Worm (Caenorhabditis elegans) whole organism, L3 larva: ENCODE data around the gene srh-291.

Experiments used
- R02D3.7 ChIP-seq: fragments of 150-350 bp; optimal IDR thresholded peaks from 2 replicates; lab custom pipeline; 2014; ENCODE audit warnings: missing biosample characterization, missing genetic modification characterization
- aly-2 ChIP-seq: fragments of 150-350 bp; optimal IDR thresholded peaks from 2 replicates; lab custom pipeline; 2014; ENCODE audit warnings: missing biosample characterization, missing genetic modification characterization
- ceh-16 ChIP-seq: sonication (generic microtip); optimal IDR thresholded peaks from 2 replicates; lab custom pipeline; 2017; ENCODE audit warnings: missing biosample characterization, missing genetic modification characterization
- ceh-28 ChIP-seq: fragments of 150-350 bp; optimal IDR thresholded peaks from 2 replicates; lab custom pipeline; 2014; ENCODE audit warnings: missing biosample characterization, missing genetic modification reagents, missing genetic modification characterization
- ceh-82 ChIP-seq: fragments of 150-350 bp; optimal IDR thresholded peaks from 2 replicates; lab custom pipeline; 2014; ENCODE audit warnings: missing biosample characterization, missing genetic modification characterization
- ceh-9 ChIP-seq: sonication (generic microtip); optimal IDR thresholded peaks from 2 replicates; lab custom pipeline; 2018; ENCODE audit warnings: missing biosample characterization, missing genetic modification characterization
- daf-12 ChIP-seq: fragments of 150-350 bp; optimal IDR thresholded peaks from 2 replicates; lab custom pipeline; 2014; ENCODE audit warnings: missing biosample characterization, missing genetic modification reagents, missing genetic modification characterization
- egl-27 ChIP-seq: sonication (generic microtip); optimal IDR thresholded peaks from 4 replicates; lab custom pipeline; 2017; ENCODE audit warnings: missing biosample characterization, missing genetic modification reagents, missing genetic modification characterization
- egl-5 ChIP-seq: fragments of 150-350 bp; optimal IDR thresholded peaks from 2 replicates; lab custom pipeline; 2017; ENCODE audit warnings: missing biosample characterization, missing genetic modification reagents, missing genetic modification characterization, inconsistent platforms
- elt-1 ChIP-seq: fragments of 150-350 bp; optimal IDR thresholded peaks from 2 replicates; lab custom pipeline; 2014; ENCODE audit warnings: missing biosample characterization, missing genetic modification characterization
- elt-2 ChIP-seq: sonication (generic microtip); optimal IDR thresholded peaks from 2 replicates; lab custom pipeline; 2016; ENCODE audit warnings: missing genetic modification reagents, mild to moderate bottlenecking, missing genetic modification characterization, missing compliant biosample characterization
- eor-1 ChIP-seq, 2 experiments: fragments of 150-350 bp; optimal IDR thresholded peaks; 2 replicates each; lab custom pipeline; 2014 to 2018; ENCODE audit warnings: missing biosample characterization in 2 of 2, missing genetic modification characterization in 2 of 2
- fkh-10 ChIP-seq: sonication (generic microtip); optimal IDR thresholded peaks from 2 replicates; lab custom pipeline; 2017; ENCODE audit warnings: missing biosample characterization, missing genetic modification reagents, missing genetic modification characterization
- fkh-2 ChIP-seq: fragments of 150-350 bp; optimal IDR thresholded peaks from 2 replicates; lab custom pipeline; 2014; ENCODE audit warnings: missing biosample characterization, missing genetic modification reagents, missing genetic modification characterization
- fos-1 ChIP-seq: fragments of 150-350 bp; optimal IDR thresholded peaks from 2 replicates; lab custom pipeline; 2014; ENCODE audit warnings: missing biosample characterization, missing genetic modification characterization
- hmg-11 ChIP-seq: sonication (generic microtip); optimal IDR thresholded peaks from 2 replicates; lab custom pipeline; 2016; ENCODE audit warnings: missing genetic modification characterization, missing compliant biosample characterization
- jun-1 ChIP-seq: fragments of 150-350 bp; optimal IDR thresholded peaks from 2 replicates; lab custom pipeline; 2014; ENCODE audit warnings: missing biosample characterization, missing genetic modification reagents, missing genetic modification characterization
- lin-15B ChIP-seq: fragments of 150-350 bp; optimal IDR thresholded peaks from 2 replicates; lab custom pipeline; 2014; ENCODE audit warnings: missing biosample characterization, missing genetic modification characterization
- lin-39 ChIP-seq: fragments of 150-350 bp; optimal IDR thresholded peaks from 2 replicates; lab custom pipeline; 2018; ENCODE audit warnings: missing biosample characterization, missing genetic modification reagents, missing genetic modification characterization
- lsy-12 ChIP-seq: sonication (generic microtip); optimal IDR thresholded peaks from 2 replicates; lab custom pipeline; 2016; ENCODE audit warnings: mild to moderate bottlenecking, missing genetic modification characterization, missing compliant biosample characterization
- mdl-1 ChIP-seq: fragments of 150-350 bp; optimal IDR thresholded peaks from 2 replicates; lab custom pipeline; 2014; ENCODE audit warnings: missing biosample characterization, missing genetic modification characterization
- mml-1 ChIP-seq: fragments of 150-350 bp; sonication (generic microtip); optimal IDR thresholded peaks from 3 replicates; lab custom pipeline; 2014; ENCODE audit warnings: missing biosample characterization, missing genetic modification characterization
- nfya-1 ChIP-seq: sonication (generic microtip); optimal IDR thresholded peaks from 2 replicates; lab custom pipeline; 2017; ENCODE audit warnings: missing genetic modification characterization, mild to moderate bottlenecking, missing compliant biosample characterization, antibody characterized with exemption, moderate library complexity; ENCODE audit not compliant: insufficient read depth
- nhr-12 ChIP-seq: fragments of 150-350 bp; optimal IDR thresholded peaks from 2 replicates; lab custom pipeline; 2014; ENCODE audit warnings: missing biosample characterization, missing genetic modification characterization
- nhr-23 ChIP-seq: fragments of 150-350 bp; optimal IDR thresholded peaks from 2 replicates; lab custom pipeline; 2014; ENCODE audit warnings: missing biosample characterization, missing genetic modification reagents, missing genetic modification characterization
- nhr-25 ChIP-seq: sonication (generic microtip); optimal IDR thresholded peaks from 2 replicates; lab custom pipeline; 2017; ENCODE audit warnings: missing biosample characterization, missing genetic modification characterization
- nhr-28 ChIP-seq: fragments of 150-350 bp; optimal IDR thresholded peaks from 2 replicates; lab custom pipeline; 2014; ENCODE audit warnings: missing biosample characterization, missing genetic modification characterization
- nhr-43 ChIP-seq: sonication (generic microtip); optimal IDR thresholded peaks from 2 replicates; lab custom pipeline; 2016; ENCODE audit warnings: mild to moderate bottlenecking, missing genetic modification characterization, missing compliant biosample characterization; ENCODE audit not compliant: poor library complexity, severe bottlenecking
- nhr-67 ChIP-seq: fragments of 150-350 bp; optimal IDR thresholded peaks from 2 replicates; lab custom pipeline; 2014; ENCODE audit warnings: missing biosample characterization, missing genetic modification characterization
- nhr-77 ChIP-seq: fragments of 150-350 bp; optimal IDR thresholded peaks from 2 replicates; lab custom pipeline; 2014; ENCODE audit warnings: missing biosample characterization, missing genetic modification characterization
- pha-4 ChIP-seq: fragments of 150-350 bp; optimal IDR thresholded peaks from 2 replicates; lab custom pipeline; 2014; ENCODE audit warnings: missing biosample characterization, missing genetic modification reagents, missing genetic modification characterization
- pqm-1 ChIP-seq: fragments of 150-350 bp; optimal IDR thresholded peaks from 2 replicates; lab custom pipeline; 2017; ENCODE audit warnings: missing biosample characterization, missing genetic modification characterization, inconsistent platforms
- sea-2 ChIP-seq: fragments of 150-350 bp; sonication (generic microtip); optimal IDR thresholded peaks from 4 replicates; lab custom pipeline; 2014; ENCODE audit warnings: missing biosample characterization, missing genetic modification reagents, missing genetic modification characterization
- skn-1 ChIP-seq: fragments of 150-350 bp; optimal IDR thresholded peaks from 2 replicates; lab custom pipeline; 2014; ENCODE audit warnings: missing biosample characterization, missing genetic modification characterization
- snpc-4 ChIP-seq: fragments of 150-350 bp; optimal IDR thresholded peaks from 2 replicates; lab custom pipeline; 2014; ENCODE audit warnings: missing biosample characterization, missing genetic modification characterization
- tbx-2 ChIP-seq: sonication (generic microtip); optimal IDR thresholded peaks from 2 replicates; lab custom pipeline; 2016; ENCODE audit warnings: mild to moderate bottlenecking, missing genetic modification characterization, missing compliant biosample characterization
- unc-39 ChIP-seq: sonication (generic microtip); optimal IDR thresholded peaks from 4 replicates; lab custom pipeline; 2017; ENCODE audit warnings: missing biosample characterization, missing genetic modification characterization
- unc-62 ChIP-seq: fragments of 150-350 bp; sonication (generic microtip); optimal IDR thresholded peaks from 4 replicates; lab custom pipeline; 2014; ENCODE audit warnings: missing biosample characterization, missing genetic modification reagents, missing genetic modification characterization
- zag-1 ChIP-seq: fragments of 150-350 bp; optimal IDR thresholded peaks from 2 replicates; lab custom pipeline; 2014; ENCODE audit warnings: missing biosample characterization, missing genetic modification characterization
- ztf-11 ChIP-seq: fragments of 150-350 bp; optimal IDR thresholded peaks from 2 replicates; lab custom pipeline; 2014; ENCODE audit warnings: missing biosample characterization, missing genetic modification characterization
- ztf-4 ChIP-seq: fragments of 150-350 bp; optimal IDR thresholded peaks from 2 replicates; lab custom pipeline; 2014; ENCODE audit warnings: missing biosample characterization, missing genetic modification characterization

Gene srh-291

ce11 chrV:17855889-17856288, 50.5 kb downstream of the srh-291 start, which contains the start of gene tcc-1:
Gene tcc-1 (minus strand): TSS chrV:17855989.
- TF ChIP-seq ceh-82 (tag; lab: Kevin White, UChicago) = no peak
- TF ChIP-seq lsy-12 (tag; lab: Kevin White, UChicago) = no peak
- TF ChIP-seq ztf-4 (tag; lab: Kevin White, UChicago) = no peak
- no peak for TF ChIP-seq mdl-1 (tag; lab: Kevin White, UChicago)
- no peak for TF ChIP-seq mml-1 (tag; lab: Kevin White, UChicago)
- no peak for TF ChIP-seq nhr-28 (tag; lab: Kevin White, UChicago)
- no peak for TF ChIP-seq tbx-2 (tag; lab: Kevin White, UChicago)
- no peak for TF ChIP-seq ceh-9 (tag; lab: Kevin White, UChicago)
- no peak for TF ChIP-seq unc-39 (tag; lab: Kevin White, UChicago)
- no peak for TF ChIP-seq nhr-25
- TF ChIP-seq ceh-16 (tag; lab: Kevin White, UChicago) = no peak
- TF ChIP-seq aly-2 = no peak
- no peak for TF ChIP-seq eor-1 (tag; optimal IDR thresholded peaks at IDR 0.05; lab: Kevin White, UChicago)
- TF ChIP-seq nhr-23 (tag; lab: Kevin White, UChicago) = no peak
- TF ChIP-seq fkh-2 (tag; lab: Kevin White, UChicago) = no peak
- no peak for TF ChIP-seq fkh-10 (GFP tag; lab: Kevin White, UChicago)
- no peak for TF ChIP-seq unc-62
- TF ChIP-seq ztf-11 = no peak
- TF ChIP-seq lin-15B = no peak
- TF ChIP-seq, all 47 proteins: peak for 0

- no peak for TF ChIP-seq elt-1 (tag; lab: Kevin White, UChicago)
- TF ChIP-seq jun-1 (tag; lab: Kevin White, UChicago) = peak; percentile 73
- peak; percentile 79 for TF ChIP-seq lin-15B
- peak; percentile 61 for TF ChIP-seq lsy-12 (tag; lab: Kevin White, UChicago)
- TF ChIP-seq pha-4 = peak; percentile 69
- TF ChIP-seq ceh-82 (tag; lab: Kevin White, UChicago) = peak; percentile 49
- TF ChIP-seq ceh-9 (tag; lab: Kevin White, UChicago) = no peak
- TF ChIP-seq mdl-1 (tag; lab: Kevin White, UChicago) = peak; percentile 71
- peak; percentile 64 for TF ChIP-seq fkh-10 (GFP tag; lab: Kevin White, UChicago)
- TF ChIP-seq snpc-4 (tag; lab: Kevin White, UChicago) = peak; percentile 63
- peak; percentile 78 for TF ChIP-seq ceh-28
- TF ChIP-seq daf-12 (tag; lab: Kevin White, UChicago) = no peak
- no peak for TF ChIP-seq ztf-4 (tag; lab: Kevin White, UChicago)
- peak; percentile 68 for TF ChIP-seq tbx-2 (tag; lab: Kevin White, UChicago)
- TF ChIP-seq elt-2 (tag; lab: Kevin White, UChicago) = peak; percentile 71
- no peak for TF ChIP-seq sea-2 (GFP tag; lab: Kevin White, UChicago)
- no peak for TF ChIP-seq nhr-67
- no peak for TF ChIP-seq nhr-77
- TF ChIP-seq pqm-1 (tag; lab: Kevin White, UChicago) = peak; percentile 66
- TF ChIP-seq nhr-23 (tag; lab: Kevin White, UChicago) = peak; percentile 80
- no peak for TF ChIP-seq nhr-43 (tag; lab: Kevin White, UChicago)
- TF ChIP-seq lin-39 (tag; lab: Kevin White, UChicago) = peak; percentile 90
- no peak for TF ChIP-seq ztf-11
- no peak for TF ChIP-seq zag-1
- peak; percentile 24 for TF ChIP-seq nhr-25
- peak; percentile 64 for TF ChIP-seq unc-62
- TF ChIP-seq fkh-2 (tag; lab: Kevin White, UChicago) = no peak
- no peak for TF ChIP-seq ceh-16 (tag; lab: Kevin White, UChicago)
- TF ChIP-seq nfya-1 (tag; lab: Kevin White, UChicago) = peak; percentile 99
- no peak for TF ChIP-seq eor-1 (tag; optimal IDR thresholded peaks at IDR 0.05; lab: Kevin White, UChicago)
- TF ChIP-seq egl-27 = no peak
- TF ChIP-seq nhr-28 (tag; lab: Kevin White, UChicago) = no peak
- TF ChIP-seq skn-1 (tag; lab: Kevin White, UChicago) = peak; percentile 33
- TF ChIP-seq nhr-12 = no peak
- TF ChIP-seq fos-1 = no peak
- peak; percentile 62 for TF ChIP-seq egl-5 (tag; lab: Kevin White, UChicago)
- peak; percentile 93 for TF ChIP-seq hmg-11
- TF ChIP-seq R02D3.7 (tag; lab: Kevin White, UChicago) = peak; percentile 65
Measured at ce11 chrV:17857901-17858300, 52.5 kb downstream of the srh-291 start.
